Worm (Caenorhabditis elegans): ENCODE measurements around the gene str-87.

DNA sequence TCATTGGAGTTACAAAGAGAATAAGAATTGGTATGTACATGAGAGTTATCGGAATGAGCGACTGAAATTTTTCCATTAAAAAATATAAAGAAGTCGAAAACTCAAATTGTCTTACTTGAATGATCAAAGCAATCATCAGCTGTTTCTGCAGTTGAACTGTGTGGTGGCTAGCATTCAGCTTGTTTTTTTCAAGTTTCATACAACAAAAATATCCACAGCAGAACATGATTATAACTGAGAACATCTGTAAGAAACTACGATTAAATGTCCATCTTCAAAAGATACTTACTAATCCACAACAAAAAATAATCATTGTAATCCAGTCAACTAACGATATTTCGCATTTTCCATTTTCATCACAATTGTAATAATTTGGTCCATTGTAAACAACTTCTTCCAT, 3.2 kb downstream of the str-87 start:
- TF ChIP-seq zag-1 (tag; optimal IDR thresholded peaks at IDR 0.05) (no peak), unc-62 (GFP tag; optimal IDR thresholded peaks at IDR 0.05) (no peak), egl-27 (tag; optimal IDR thresholded peaks at IDR 0.05) (no peak), nhr-43 (tag; optimal IDR thresholded peaks at IDR 0.05; ENCODE audit: poor library complexity, severe bottlenecking) (no peak), nhr-28 (tag; optimal IDR thresholded peaks at IDR 0.05) (no peak), nhr-76 (tag; optimal IDR thresholded peaks at IDR 0.05) (no peak), skn-1 (tag; optimal IDR thresholded peaks at IDR 0.05) (no peak), nhr-12 (tag; optimal IDR thresholded peaks at IDR 0.05) (no peak), snpc-4 (tag; optimal IDR thresholded peaks at IDR 0.05) (no peak), ZK546.5 (tag; optimal IDR thresholded peaks at IDR 0.05) (no peak), nhr-25 (tag; optimal IDR thresholded peaks at IDR 0.05) (no peak), tbx-2 (tag; optimal IDR thresholded peaks at IDR 0.05) (no peak), unc-39 (tag; optimal IDR thresholded peaks at IDR 0.05) (no peak)
